Worm (Caenorhabditis elegans): ENCODE results near the gene Y14H12B.2.
A peak's percentile ranks its signal among the peaks of the same experiment; 100 is the strongest.

Y14H12B.2 gene

ce11 chrII:3911284-3911683 is 22.3 kb downstream of the Y14H12B.2 start:
- TF ChIP-seq vab-7 (GFP tag; IDR thresholded peaks at IDR 0.05) (no peak), zag-1 (tag; optimal IDR thresholded peaks at IDR 0.05) (no peak), lir-3 (tag; optimal IDR thresholded peaks at IDR 0.05) (no peak), dve-1 (tag; optimal IDR thresholded peaks at IDR 0.05; ENCODE audit: insufficient read depth) (peak; percentile 76), daf-16 (GFP tag; optimal IDR thresholded peaks at IDR 0.05) (peak; percentile 25 to 48), daf-16 (tag; optimal IDR thresholded peaks at IDR 0.05) (peak; percentile 99), F44E2.7 (GFP tag; IDR thresholded peaks at IDR 0.05) (no peak), egl-43 (GFP tag; IDR thresholded peaks at IDR 0.05) (no peak), hmg-1.1 (GFP tag; IDR thresholded peaks at IDR 0.05) (no peak), set-16 (GFP tag; IDR thresholded peaks at IDR 0.05) (no peak), jun-1 (tag; optimal IDR thresholded peaks at IDR 0.05) (no peak), tag-97 (GFP tag; IDR thresholded peaks at IDR 0.05) (no peak), R02D3.7 (tag; optimal IDR thresholded peaks at IDR 0.05) (no peak), nhr-41 (GFP tag; IDR thresholded peaks at IDR 0.05) (no peak), F10B5.3 (tag; optimal IDR thresholded peaks at IDR 0.05) (no peak), mep-1 (tag; optimal IDR thresholded peaks at IDR 0.05) (no peak), nhr-25 (tag; optimal IDR thresholded peaks at IDR 0.05; ENCODE audit: borderline replicate concordance, insufficient read depth) (no peak), nhr-6 (tag; optimal IDR thresholded peaks at IDR 0.05) (no peak), saeg-2 (GFP tag; IDR thresholded peaks at IDR 0.05) (no peak), nhr-10 (tag; optimal IDR thresholded peaks at IDR 0.05) (no peak), lin-39 (tag; optimal IDR thresholded peaks at IDR 0.05) (no peak), ZK546.5 (tag; optimal IDR thresholded peaks at IDR 0.05) (no peak), nhr-76 (tag; optimal IDR thresholded peaks at IDR 0.05) (no peak), lin-1 (GFP tag; IDR thresholded peaks at IDR 0.05) (no peak), mxl-2 (GFP tag; conservative IDR thresholded peaks at IDR 0.05) (no peak), daf-19 (GFP tag; conservative IDR thresholded peaks at IDR 0.05) (no peak), dmd-9 (GFP tag; IDR thresholded peaks at IDR 0.05) (no peak), php-3 (GFP tag; IDR thresholded peaks at IDR 0.05) (peak; percentile 56; the same call in 1 of the 2 replicates), ama-1 (optimal IDR thresholded peaks at IDR 0.05) (no peak), lim-7 (GFP tag; IDR thresholded peaks at IDR 0.05) (no peak), Y48G9A.11 (GFP tag; IDR thresholded peaks at IDR 0.05) (no peak), nhr-102 (tag; optimal IDR thresholded peaks at IDR 0.05) (peak; percentile 59), T26A8.4 (GFP tag; IDR thresholded peaks at IDR 0.05) (no peak), egl-27 (tag; optimal IDR thresholded peaks at IDR 0.05) (no peak), nhr-48 (tag; optimal IDR thresholded peaks at IDR 0.05) (no peak), lin-29 (GFP tag; IDR thresholded peaks at IDR 0.05) (no peak), mdt-29 (GFP tag; IDR thresholded peaks at IDR 0.05) (no peak), daf-8 (GFP tag; IDR thresholded peaks at IDR 0.05) (no peak), spr-1 (tag; optimal IDR thresholded peaks at IDR 0.05) (no peak), ztf-7 (tag; optimal IDR thresholded peaks at IDR 0.05) (no peak), madf-9 (GFP tag; conservative IDR thresholded peaks at IDR 0.05) (no peak), mes-2 (tag; optimal IDR thresholded peaks at IDR 0.05; ENCODE audit: poor library complexity, severe bottlenecking) (peak; percentile 9), sdz-12 (GFP tag; optimal IDR thresholded peaks at IDR 0.05) (no peak), daf-12 (tag; optimal IDR thresholded peaks at IDR 0.05) (no peak), tra-1 (GFP tag; IDR thresholded peaks at IDR 0.05) (no peak), nhr-28 (tag; optimal IDR thresholded peaks at IDR 0.05) (peak; percentile 91), unc-130 (GFP tag; optimal IDR thresholded peaks at IDR 0.05) (no peak), mxl-3 (GFP tag; optimal IDR thresholded peaks at IDR 0.05) (no peak), ceh-20 (GFP tag; IDR thresholded peaks at IDR 0.05) (no peak), aly-2 (tag; optimal IDR thresholded peaks at IDR 0.05) (no peak), snpc-1.2 (GFP tag; IDR thresholded peaks at IDR 0.05) (no peak), ces-1 (GFP tag; optimal IDR thresholded peaks at IDR 0.05) (no peak), hif-1 (tag; optimal IDR thresholded peaks at IDR 0.05) (no peak)
